Worm (Caenorhabditis elegans): ENCODE data around the gene vap-1.

The vap-1 gene

DNA sequence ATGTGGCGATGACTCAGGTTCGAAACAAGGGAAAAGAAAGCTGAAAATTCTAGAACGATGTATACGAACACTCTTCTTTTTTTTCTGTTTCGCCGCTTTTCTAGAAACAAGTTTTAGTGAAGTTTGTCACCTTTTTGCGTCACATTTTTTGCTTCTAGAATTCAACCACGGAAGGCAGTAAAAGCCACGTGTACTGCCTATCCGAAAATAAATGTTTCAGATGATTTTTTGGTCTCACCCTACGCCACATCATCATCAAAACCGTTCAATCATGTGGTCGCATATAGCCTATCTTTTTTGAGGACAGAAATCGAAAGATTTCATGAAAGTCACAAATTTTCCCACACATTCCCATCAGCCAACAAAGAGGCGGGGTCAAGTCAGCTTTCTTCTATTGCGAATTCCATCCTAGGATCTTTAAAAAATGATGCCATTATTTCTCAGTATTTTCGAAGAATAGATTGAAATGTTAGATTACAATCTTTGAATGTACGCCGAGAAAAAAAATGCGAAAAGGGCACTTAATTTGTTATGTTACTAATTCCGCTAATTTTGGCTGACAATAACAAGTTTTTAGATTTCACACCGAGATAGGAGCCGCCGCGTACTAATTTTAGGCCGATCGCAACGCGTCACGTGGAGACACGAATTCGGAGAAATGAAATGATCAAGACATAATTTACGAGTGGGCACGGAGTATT, 27.7 kb upstream of the vap-1 start (continued):
- TF ChIP-seq sox-4 (tag; optimal IDR thresholded peaks at IDR 0.05) (no peak), nhr-90 (tag; optimal IDR thresholded peaks at IDR 0.05; ENCODE audit: poor library complexity) (peak; percentile 23), aha-1 (tag; optimal IDR thresholded peaks at IDR 0.05) (no peak), ceh-88 (GFP tag; IDR thresholded peaks at IDR 0.05) (no peak), ztf-11 (tag; optimal IDR thresholded peaks at IDR 0.05) (no peak), unc-62 (GFP tag; optimal IDR thresholded peaks at IDR 0.05) (no peak), nhr-84 (tag; optimal IDR thresholded peaks at IDR 0.05) (no peak), zip-4 (GFP tag; optimal IDR thresholded peaks at IDR 0.05) (no peak), Y116A8C.19 (tag; optimal IDR thresholded peaks at IDR 0.05; ENCODE audit: borderline replicate concordance) (no peak), unc-98 (GFP tag; IDR thresholded peaks at IDR 0.05) (no peak), pax-3 (tag; optimal IDR thresholded peaks at IDR 0.05) (no peak), nhr-11 (tag; optimal IDR thresholded peaks at IDR 0.05) (no peak), elt-3 (tag; optimal IDR thresholded peaks at IDR 0.05) (peak in 1 of 6 experiments; percentile 35), zag-1 (tag; optimal IDR thresholded peaks at IDR 0.05) (no peak), ces-1 (GFP tag; optimal IDR thresholded peaks at IDR 0.05) (no peak), nhr-85 (tag) (peak; percentile 92), ceh-8 (GFP tag; optimal IDR thresholded peaks at IDR 0.05) (no peak), ama-1 (optimal IDR thresholded peaks at IDR 0.05) (no peak), rnt-1 (tag; optimal IDR thresholded peaks at IDR 0.05) (peak; percentile 6), alr-1 (tag; optimal IDR thresholded peaks at IDR 0.05; ENCODE audit: borderline replicate concordance) (no peak), mef-2 (tag; optimal IDR thresholded peaks at IDR 0.05) (no peak), snu-23 (GFP tag; optimal IDR thresholded peaks at IDR 0.05) (peak; percentile 13), C34B4.2 (tag; optimal IDR thresholded peaks at IDR 0.05) (no peak), unc-86 (tag; optimal IDR thresholded peaks at IDR 0.05) (no peak), hlh-4 (tag; optimal IDR thresholded peaks at IDR 0.05) (no peak), tlp-1 (tag; optimal IDR thresholded peaks at IDR 0.05) (no peak), pag-3 (tag; optimal IDR thresholded peaks at IDR 0.05; ENCODE audit: borderline replicate concordance, insufficient read depth) (no peak), unc-130 (tag; optimal IDR thresholded peaks at IDR 0.05) (no peak), vab-15 (tag; optimal IDR thresholded peaks at IDR 0.05) (no peak), ets-5 (GFP tag; IDR thresholded peaks at IDR 0.05) (no peak), isw-1 (GFP tag; IDR thresholded peaks at IDR 0.05) (no peak), efl-1 (optimal IDR thresholded peaks at IDR 0.05) (no peak), efl-1 (GFP tag; optimal IDR thresholded peaks at IDR 0.05 in 1 of 2) (peak in 1 of 2 experiments; percentile 91), lin-13 (GFP tag; optimal IDR thresholded peaks at IDR 0.05) (peak; percentile 4), egl-27 (tag; optimal IDR thresholded peaks at IDR 0.05) (no peak), mab-9 (GFP tag; IDR thresholded peaks at IDR 0.05) (no peak), lin-15B (tag; optimal IDR thresholded peaks at IDR 0.05) (no peak), dsc-1 (tag; optimal IDR thresholded peaks at IDR 0.05) (no peak), lsy-2 (tag; optimal IDR thresholded peaks at IDR 0.05) (peak in 1 of 2 experiments; percentile 2), lin-39 (tag; optimal IDR thresholded peaks at IDR 0.05) (no peak), ceh-82 (tag; optimal IDR thresholded peaks at IDR 0.05) (no peak), blmp-1 (tag; optimal IDR thresholded peaks at IDR 0.05) (peak; percentile 29), sptf-1 (tag; optimal IDR thresholded peaks at IDR 0.05) (no peak), nhr-71 (tag; optimal IDR thresholded peaks at IDR 0.05) (peak; percentile 55)
